Worm (Caenorhabditis elegans): Measurements from ENCODE around the gene BE0003N10.6.
"Not testable (repeated sequence)": the region's sequence is repeated elsewhere in the genome, so short reads cannot be mapped to it uniquely, and the experiment has no call there.

ce11 chrIII:1076383-1076782 lies 16.5 kb upstream of the BE0003N10.6 start, which contains the start of gene uaf-1:
- TF ChIP-seq pha-4 (tag; optimal IDR thresholded peaks at IDR 0.05); lin-13 (tag; optimal IDR thresholded peaks at IDR 0.05); unc-62 (GFP tag; optimal IDR thresholded peaks at IDR 0.05); elt-3 (tag; optimal IDR thresholded peaks at IDR 0.05); mab-5 (tag; optimal IDR thresholded peaks at IDR 0.05): not testable (repeated sequence)

Data from whole organism, mixed stage, embryonic.